Worm (Caenorhabditis elegans) whole organism, L4/young adult: ENCODE measurements around the gene T28F3.5.

Experiments used
- W03F9.2 ChIP-seq: fragments of 150-350 bp; optimal IDR thresholded peaks from 2 replicates; lab custom pipeline; 2014; ENCODE audit warnings: missing biosample characterization, missing genetic modification characterization
- dao-5 ChIP-seq: sonication (generic microtip); optimal IDR thresholded peaks from 2 replicates; lab custom pipeline; 2016; ENCODE audit warnings: missing genotype, missing genetic modification characterization, moderate library complexity, missing compliant biosample characterization
- him-1 ChIP-seq: sonication (generic microtip); optimal IDR thresholded peaks from 2 replicates; lab custom pipeline; 2016; ENCODE audit warnings: missing genotype, missing genetic modification reagents, missing genetic modification characterization, missing compliant biosample characterization

Gene T28F3.5

DNA sequence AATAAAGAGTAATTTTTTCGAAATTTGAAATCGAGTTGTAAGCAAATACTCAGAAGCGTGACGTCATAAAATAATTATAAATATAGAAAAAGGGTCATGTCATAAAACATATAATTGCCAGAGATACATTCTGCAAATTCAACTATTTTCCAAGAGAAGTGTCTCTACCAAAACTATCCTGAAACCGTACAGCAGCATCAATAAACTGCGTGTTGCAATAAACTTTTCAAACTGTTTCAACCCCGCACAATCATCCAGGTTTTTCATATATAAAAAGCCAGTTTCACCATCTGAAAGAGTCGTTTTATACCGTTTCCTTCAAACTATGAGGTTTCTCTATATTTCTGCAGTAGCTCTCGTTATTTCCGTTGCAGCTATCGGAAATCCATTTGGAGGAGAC lies 48.9 kb downstream of the T28F3.5 start, which contains the start of gene C49C3.11:
Gene C49C3.11, plus strand, starts transcription at position 301 of the 400 bp plus-strand sequence.
- TF ChIP-seq W03F9.2 (tag; lab: Kevin White, UChicago) = no peak
- TF ChIP-seq him-1 = no peak
- no peak for TF ChIP-seq dao-5 (tag; lab: Kevin White, UChicago)

DNA sequence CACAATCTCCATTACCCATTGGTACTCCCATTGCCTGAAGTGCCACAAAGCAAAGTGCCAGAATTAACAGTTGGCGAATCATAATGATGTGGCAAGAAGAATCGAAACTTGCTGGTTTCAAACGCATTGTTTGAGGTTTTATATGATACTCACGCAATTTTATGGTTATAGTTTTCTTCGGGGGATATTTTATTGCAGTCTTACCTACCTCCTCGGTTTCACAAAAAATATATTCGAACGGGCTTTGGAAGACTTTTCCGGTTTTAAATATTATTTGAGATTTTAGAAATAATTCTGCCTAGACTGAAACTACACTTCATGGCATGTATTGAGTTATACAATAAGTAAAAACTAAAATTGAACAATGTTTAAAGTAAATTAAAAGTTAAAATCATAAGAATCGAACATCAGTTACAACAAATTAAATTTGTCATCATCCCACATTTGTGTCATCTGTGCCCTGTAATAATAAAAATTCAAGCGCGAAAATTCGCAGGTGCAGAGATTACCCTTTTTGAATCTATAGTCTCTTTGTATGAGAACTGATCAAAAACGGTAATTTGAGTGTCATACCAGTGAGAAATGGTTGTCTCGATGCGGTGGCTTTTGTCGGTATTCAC lies 52.1 kb downstream of the T28F3.5 start, which contains the start of the genes clec-197 and clec-198:
Gene clec-197, minus strand, starts transcription at position 101 of the 620 bp plus-strand sequence.
Gene clec-198, plus strand, starts transcription at position 570 of the 620 bp plus-strand sequence.
- TF ChIP-seq W03F9.2 (tag; lab: Kevin White, UChicago) (no peak), him-1 (no peak), dao-5 (tag; lab: Kevin White, UChicago) (no peak)
